Worm (Caenorhabditis elegans) whole organism, L4 larva: ENCODE data around the gene pdhk-2.

Experiments used
- D1046.2 ChIP-seq: fragments of 200-800 bp; sonication (Bioruptor generic); IDR thresholded peaks from 2 replicates; pipeline ENCODE4 v1.3.6; 2022; ENCODE audit warnings: missing genetic modification characterization, missing compliant biosample characterization
- F10B5.3 ChIP-seq: sonication (generic microtip); optimal IDR thresholded peaks from 2 replicates; lab custom pipeline; 2016; ENCODE audit warnings: mild to moderate bottlenecking, missing genetic modification characterization, missing compliant biosample characterization
- F26F4.8 ChIP-seq: fragments of 200-800 bp; sonication (Bioruptor generic); conservative IDR thresholded peaks from 2 replicates; pipeline ENCODE4 v1.3.6; 2022; ENCODE audit warnings: missing genetic modification characterization, missing compliant biosample characterization
- F44E2.7 ChIP-seq: fragments of 200-800 bp; sonication (Bioruptor generic); IDR thresholded peaks from 2 replicates; pipeline ENCODE4 v2.1.2; 2022; ENCODE audit warnings: missing genetic modification characterization, missing compliant biosample characterization
- T20F7.1 ChIP-seq: fragments of 200-800 bp; sonication (Bioruptor generic); optimal IDR thresholded peaks from 2 replicates; lab custom pipeline; 2018; ENCODE audit warnings: mild to moderate bottlenecking, missing genetic modification characterization, missing compliant biosample characterization
- T26A8.4 ChIP-seq: fragments of 200-800 bp; sonication (Bioruptor generic); IDR thresholded peaks from 2 replicates; pipeline ENCODE4 v1.3.6; 2022; ENCODE audit warnings: missing genetic modification characterization, missing compliant biosample characterization
- Y105C5A.15 ChIP-seq: fragments of 200-800 bp; sonication (Bioruptor generic); IDR thresholded peaks from 2 replicates; pipeline ENCODE4 v1.3.6; 2022; ENCODE audit warnings: missing genetic modification characterization, missing compliant biosample characterization
- aly-2 ChIP-seq: sonication (generic microtip); optimal IDR thresholded peaks from 2 replicates; lab custom pipeline; 2018; ENCODE audit warnings: missing biosample characterization, missing genetic modification characterization
- ceh-20 ChIP-seq: fragments of 200-800 bp; sonication (Bioruptor generic); IDR thresholded peaks from 2 replicates; pipeline ENCODE4 v1.3.6; 2022; ENCODE audit warnings: missing genetic modification reagents, missing genetic modification characterization, missing compliant biosample characterization
- ceh-32 ChIP-seq: sonication (generic microtip); optimal IDR thresholded peaks from 2 replicates; lab custom pipeline; 2016; ENCODE audit warnings: mild to moderate bottlenecking, missing genetic modification characterization, missing compliant biosample characterization; ENCODE audit not compliant: poor library complexity
- ceh-44 ChIP-seq: fragments of 200-800 bp; sonication (Bioruptor generic); IDR thresholded peaks from 2 replicates; pipeline ENCODE4 v1.3.6; 2022; ENCODE audit warnings: missing genetic modification reagents, missing genetic modification characterization, missing compliant biosample characterization
- ceh-82 ChIP-seq: sonication (generic microtip); optimal IDR thresholded peaks from 2 replicates; lab custom pipeline; 2017; ENCODE audit warnings: missing biosample characterization, missing genetic modification characterization
- ces-1 ChIP-seq: fragments of 150-350 bp; sonication (generic microtip); optimal IDR thresholded peaks from 4 replicates; lab custom pipeline; 2014; ENCODE audit warnings: missing biosample characterization, missing genetic modification reagents, missing genetic modification characterization
- daf-19 ChIP-seq: fragments of 200-800 bp; sonication (Bioruptor generic); conservative IDR thresholded peaks from 2 replicates; pipeline ENCODE4 v1.3.6; 2022; ENCODE audit warnings: missing genetic modification characterization, missing compliant biosample characterization
- daf-8 ChIP-seq: fragments of 200-800 bp; sonication (Bioruptor generic); IDR thresholded peaks from 2 replicates; pipeline ENCODE4 v1.3.6; 2022; ENCODE audit warnings: missing genetic modification characterization, missing compliant biosample characterization
- dmd-6 ChIP-seq: fragments of 200-800 bp; sonication (Bioruptor generic); IDR thresholded peaks from 2 replicates; pipeline ENCODE4 v1.3.6; 2022; ENCODE audit warnings: missing genetic modification reagents, missing genetic modification characterization, missing compliant biosample characterization
- dmd-8 ChIP-seq: fragments of 200-800 bp; sonication (Bioruptor generic); IDR thresholded peaks from 2 replicates; pipeline ENCODE4 v1.3.6; 2022; ENCODE audit warnings: missing genetic modification characterization, missing compliant biosample characterization
- dve-1 ChIP-seq: sonication (generic microtip); optimal IDR thresholded peaks from 2 replicates; lab custom pipeline; 2017; ENCODE audit warnings: antibody characterized with exemption, mild to moderate bottlenecking, missing genetic modification characterization, missing compliant biosample characterization; ENCODE audit not compliant: insufficient read depth
- egl-43 ChIP-seq: fragments of 200-800 bp; sonication (Bioruptor generic); IDR thresholded peaks from 2 replicates; pipeline ENCODE4 v1.3.6; 2022; ENCODE audit warnings: missing genetic modification reagents, missing genetic modification characterization, missing compliant biosample characterization
- fos-1 ChIP-seq: fragments of 150-350 bp; optimal IDR thresholded peaks from 2 replicates; lab custom pipeline; 2014; ENCODE audit warnings: missing biosample characterization, missing genetic modification characterization
- gei-8 ChIP-seq: fragments of 200-800 bp; sonication (Bioruptor generic); optimal IDR thresholded peaks from 2 replicates; lab custom pipeline; 2018; ENCODE audit warnings: mild to moderate bottlenecking, missing genetic modification characterization, missing compliant biosample characterization
- hif-1 ChIP-seq, 2 experiments: sonication (generic microtip); optimal IDR thresholded peaks; 2 replicates each; lab custom pipeline; 2016 to 2017; ENCODE audit warnings: missing compliant biosample characterization in 2 of 2, missing genetic modification characterization in 2 of 2, missing genetic modification reagents in 2 of 2, missing genotype in 2 of 2, mild to moderate bottlenecking in 1 of 2
- hlh-11 ChIP-seq: fragments of 200-800 bp; sonication (Bioruptor generic); optimal IDR thresholded peaks from 2 replicates; lab custom pipeline; 2018; ENCODE audit warnings: mild to moderate bottlenecking, missing genetic modification characterization, missing compliant biosample characterization
- hlh-30 ChIP-seq: sonication (generic microtip); optimal IDR thresholded peaks from 2 replicates; lab custom pipeline; 2017; ENCODE audit warnings: antibody characterized with exemption, mild to moderate bottlenecking, missing genetic modification characterization, missing compliant biosample characterization; ENCODE audit not compliant: insufficient read depth
- jun-1 ChIP-seq: fragments of 150-350 bp; optimal IDR thresholded peaks from 2 replicates; lab custom pipeline; 2014; ENCODE audit warnings: missing biosample characterization, missing genetic modification reagents, missing genetic modification characterization
- lim-7 ChIP-seq: fragments of 200-800 bp; sonication (Bioruptor generic); IDR thresholded peaks from 2 replicates; pipeline ENCODE4 v1.3.6; 2022; ENCODE audit warnings: missing genetic modification characterization, missing compliant biosample characterization
- lin-1 ChIP-seq: fragments of 200-800 bp; sonication (Bioruptor generic); IDR thresholded peaks from 2 replicates; pipeline ENCODE4 v1.3.6; 2022; ENCODE audit warnings: missing genetic modification reagents, missing genetic modification characterization, missing compliant biosample characterization
- lin-13 ChIP-seq: fragments of 150-350 bp; optimal IDR thresholded peaks from 2 replicates; lab custom pipeline; 2014; ENCODE audit warnings: missing biosample characterization, missing genetic modification reagents, missing genetic modification characterization
- lin-38 ChIP-seq: fragments of 200-800 bp; sonication (Bioruptor generic); IDR thresholded peaks from 2 replicates; pipeline ENCODE4 v1.3.6; 2022; ENCODE audit warnings: missing genetic modification reagents, missing genetic modification characterization, missing compliant biosample characterization
- lin-39 ChIP-seq: fragments of 150-350 bp; optimal IDR thresholded peaks from 2 replicates; lab custom pipeline; 2014; ENCODE audit warnings: missing biosample characterization, missing genetic modification reagents, missing genetic modification characterization
- madf-9 ChIP-seq: fragments of 200-800 bp; sonication (Bioruptor generic); conservative IDR thresholded peaks from 2 replicates; pipeline ENCODE4 v1.3.6; 2022; ENCODE audit warnings: missing genetic modification reagents, missing genetic modification characterization, missing compliant biosample characterization
- mdt-29 ChIP-seq: fragments of 200-800 bp; sonication (Bioruptor generic); IDR thresholded peaks from 2 replicates; pipeline ENCODE4 v1.3.6; 2022; ENCODE audit warnings: missing genetic modification reagents, missing genetic modification characterization, missing compliant biosample characterization
- mep-1 ChIP-seq: fragments of 150-350 bp; sonication (generic microtip); optimal IDR thresholded peaks from 3 replicates; lab custom pipeline; 2014; ENCODE audit warnings: missing biosample characterization, missing genetic modification characterization
- mxl-2 ChIP-seq: fragments of 200-800 bp; sonication (Bioruptor generic); conservative IDR thresholded peaks from 2 replicates; pipeline ENCODE4 v1.3.6; 2022; ENCODE audit warnings: missing genetic modification reagents, missing genetic modification characterization, missing compliant biosample characterization
- mxl-3 ChIP-seq: fragments of 200-800 bp; sonication (Bioruptor generic); optimal IDR thresholded peaks from 2 replicates; lab custom pipeline; 2018; ENCODE audit warnings: mild to moderate bottlenecking, missing genetic modification characterization, missing compliant biosample characterization
- nhr-10 ChIP-seq: fragments of 150-350 bp; optimal IDR thresholded peaks from 2 replicates; lab custom pipeline; 2014; ENCODE audit warnings: missing biosample characterization, missing genetic modification characterization
- nhr-102 ChIP-seq: sonication (generic microtip); optimal IDR thresholded peaks from 2 replicates; lab custom pipeline; 2016; ENCODE audit warnings: mild to moderate bottlenecking, missing genetic modification characterization, moderate library complexity, missing compliant biosample characterization
- nhr-11 ChIP-seq: fragments of 150-350 bp; optimal IDR thresholded peaks from 2 replicates; lab custom pipeline; 2014; ENCODE audit warnings: missing biosample characterization, missing genetic modification characterization
- nhr-111 ChIP-seq: fragments of 200-800 bp; sonication (Bioruptor generic); optimal IDR thresholded peaks from 2 replicates; lab custom pipeline; 2018; ENCODE audit warnings: mild to moderate bottlenecking, missing genetic modification characterization, missing compliant biosample characterization
- nhr-25 ChIP-seq: sonication (generic microtip); optimal IDR thresholded peaks from 2 replicates; lab custom pipeline; 2017; ENCODE audit warnings: missing genetic modification characterization, mild to moderate bottlenecking, missing compliant biosample characterization, antibody characterized with exemption, moderate library complexity, borderline replicate concordance; ENCODE audit not compliant: insufficient read depth
- nhr-42 ChIP-seq: fragments of 200-800 bp; sonication (Bioruptor generic); IDR thresholded peaks from 2 replicates; pipeline ENCODE4 v1.3.6; 2022; ENCODE audit warnings: missing genetic modification characterization, missing compliant biosample characterization
- nhr-48 ChIP-seq: sonication (generic microtip); optimal IDR thresholded peaks from 2 replicates; lab custom pipeline; 2016; ENCODE audit warnings: mild to moderate bottlenecking, missing genetic modification characterization, missing compliant biosample characterization
- nhr-76 ChIP-seq: fragments of 150-350 bp; optimal IDR thresholded peaks from 2 replicates; lab custom pipeline; 2014; ENCODE audit warnings: missing biosample characterization, missing genetic modification characterization
- nhr-77 ChIP-seq: fragments of 150-350 bp; optimal IDR thresholded peaks from 2 replicates; lab custom pipeline; 2014; ENCODE audit warnings: missing biosample characterization, missing genetic modification characterization
- sdz-12 ChIP-seq: fragments of 200-800 bp; sonication (Bioruptor generic); optimal IDR thresholded peaks from 2 replicates; lab custom pipeline; 2018; ENCODE audit warnings: mild to moderate bottlenecking, missing genetic modification characterization, missing compliant biosample characterization
- snpc-4 ChIP-seq: fragments of 150-350 bp; optimal IDR thresholded peaks from 2 replicates; lab custom pipeline; 2014; ENCODE audit warnings: missing biosample characterization, missing genetic modification characterization
- spr-1 ChIP-seq: sonication (generic microtip); optimal IDR thresholded peaks from 2 replicates; lab custom pipeline; 2016; ENCODE audit warnings: mild to moderate bottlenecking, missing genetic modification characterization, missing compliant biosample characterization
- tag-97 ChIP-seq: fragments of 200-800 bp; sonication (Bioruptor generic); IDR thresholded peaks from 2 replicates; pipeline ENCODE4 v1.3.6; 2022; ENCODE audit warnings: missing genetic modification characterization, missing compliant biosample characterization
- unc-39 ChIP-seq: sonication (generic microtip); optimal IDR thresholded peaks from 2 replicates; lab custom pipeline; 2017; ENCODE audit warnings: missing biosample characterization, missing genetic modification characterization
- zag-1 ChIP-seq: fragments of 150-350 bp; optimal IDR thresholded peaks from 2 replicates; lab custom pipeline; 2014; ENCODE audit warnings: missing biosample characterization, missing genetic modification characterization
- zfp-2 ChIP-seq: sonication (generic microtip); optimal IDR thresholded peaks from 2 replicates; lab custom pipeline; 2016; ENCODE audit warnings: mild to moderate bottlenecking, missing genetic modification characterization, missing compliant biosample characterization
- zip-11 ChIP-seq: fragments of 200-800 bp; sonication (Bioruptor generic); IDR thresholded peaks from 2 replicates; pipeline ENCODE4 v1.3.6; 2022; ENCODE audit warnings: missing genetic modification characterization, missing compliant biosample characterization
- ztf-7 ChIP-seq: fragments of 150-350 bp; optimal IDR thresholded peaks from 2 replicates; lab custom pipeline; 2014; ENCODE audit warnings: missing biosample characterization, missing genetic modification characterization

pdhk-2 gene

DNA sequence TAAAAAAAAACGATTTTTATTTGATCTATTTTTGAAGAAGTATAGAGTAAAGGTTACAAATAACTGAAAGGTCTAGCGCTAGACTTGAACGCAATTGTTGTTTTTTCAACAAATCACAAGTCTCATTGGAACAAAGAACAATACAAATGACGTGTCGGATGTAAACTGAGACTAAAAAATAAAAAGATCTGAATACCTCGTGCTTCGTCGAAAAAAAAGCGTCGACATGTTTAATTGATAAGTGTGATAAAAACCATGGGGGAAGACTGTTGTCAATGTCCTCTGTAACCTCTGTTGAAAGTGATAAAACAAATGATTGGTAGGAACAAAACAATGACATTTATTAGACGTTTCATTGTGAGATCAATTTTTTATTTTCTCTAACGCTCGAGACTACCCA, 41.5 kb upstream of the pdhk-2 start:
- TF ChIP-seq unc-39 (tag; lab: Kevin White, UChicago) (no peak), mxl-3 (GFP tag; lab: Kevin White, UChicago) (peak; percentile 3), dmd-6 (peak; percentile 96), hif-1 (tag; optimal IDR thresholded peaks at IDR 0.05; lab: Kevin White, UChicago) (peak in 1 of 2 experiments; percentile 38), nhr-11 (tag; lab: Kevin White, UChicago) (no peak), nhr-48 (tag; lab: Kevin White, UChicago) (peak; percentile 58), sdz-12 (GFP tag; lab: Kevin White, UChicago) (no peak), lin-13 (GFP tag; lab: Kevin White, UChicago) (no peak), Y105C5A.15 (GFP tag; lab: Robert Waterston, UW) (no peak), nhr-102 (tag; lab: Kevin White, UChicago) (no peak), nhr-76 (tag; lab: Kevin White, UChicago) (no peak), nhr-42 (no peak), nhr-25 (tag; lab: Kevin White, UChicago) (peak; percentile 7), dve-1 (tag; lab: Kevin White, UChicago) (peak; percentile 92), zag-1 (tag; lab: Kevin White, UChicago) (no peak), nhr-111 (no peak), F26F4.8 (GFP tag; lab: Robert Waterston, UW) (no peak), lim-7 (GFP tag; lab: Robert Waterston, UW) (no peak), hlh-30 (tag; lab: Kevin White, UChicago) (peak; percentile 91), ztf-7 (tag; lab: Kevin White, UChicago) (no peak), daf-19 (GFP tag; lab: Robert Waterston, UW) (no peak), dmd-8 (GFP tag; lab: Robert Waterston, UW) (no peak), hlh-11 (tag; lab: Kevin White, UChicago) (peak; percentile 88), spr-1 (tag; lab: Kevin White, UChicago) (no peak), tag-97 (GFP tag; lab: Robert Waterston, UW) (no peak), daf-8 (no peak), lin-39 (tag; lab: Kevin White, UChicago) (no peak), lin-38 (GFP tag; lab: Robert Waterston, UW) (no peak), ces-1 (GFP tag; lab: Kevin White, UChicago) (no peak), F44E2.7 (GFP tag; lab: Robert Waterston, UW) (no peak), gei-8 (GFP tag; lab: Kevin White, UChicago) (no peak), zfp-2 (tag; lab: Kevin White, UChicago) (no peak), madf-9 (GFP tag; lab: Robert Waterston, UW) (no peak), zip-11 (GFP tag; lab: Robert Waterston, UW) (no peak), mxl-2 (GFP tag; lab: Robert Waterston, UW) (no peak), ceh-20 (GFP tag; lab: Robert Waterston, UW) (no peak), D1046.2 (GFP tag; lab: Robert Waterston, UW) (no peak), jun-1 (tag; lab: Kevin White, UChicago) (no peak), snpc-4 (tag; lab: Kevin White, UChicago) (no peak), mep-1 (tag; lab: Kevin White, UChicago) (peak; percentile 46), ceh-44 (GFP tag; lab: Robert Waterston, UW) (no peak), nhr-77 (peak; percentile 70), mdt-29 (GFP tag; lab: Robert Waterston, UW) (no peak), T20F7.1 (GFP tag; lab: Kevin White, UChicago) (peak; percentile 57), fos-1 (tag; lab: Kevin White, UChicago) (no peak), aly-2 (tag; lab: Kevin White, UChicago) (no peak), egl-43 (GFP tag; lab: Robert Waterston, UW) (no peak), ceh-82 (no peak), ceh-32 (no peak), lin-1 (no peak), T26A8.4 (GFP tag; lab: Robert Waterston, UW) (no peak), F10B5.3 (tag; lab: Kevin White, UChicago) (no peak), nhr-10 (tag; lab: Kevin White, UChicago) (no peak)
